Worm (Caenorhabditis elegans) whole organism, L1 larva: Measurements from ENCODE around the gene B0563.8.

Source experiments
- aly-2 ChIP-seq: fragments of 150-350 bp; optimal IDR thresholded peaks from 2 replicates; lab custom pipeline; 2014; ENCODE audit warnings: missing biosample characterization, missing genetic modification characterization
- dsc-1 ChIP-seq: sonication (generic microtip); optimal IDR thresholded peaks from 2 replicates; lab custom pipeline; 2016; ENCODE audit warnings: mild to moderate bottlenecking, missing genetic modification characterization, missing compliant biosample characterization
- hlh-4 ChIP-seq: sonication (generic microtip); optimal IDR thresholded peaks from 2 replicates; lab custom pipeline; 2016; ENCODE audit warnings: mild to moderate bottlenecking, missing genetic modification characterization, missing compliant biosample characterization
- isw-1 ChIP-seq: fragments of 200-800 bp; sonication (Bioruptor generic); IDR thresholded peaks from 2 replicates; pipeline ENCODE4 v1.3.6; 2022; ENCODE audit warnings: missing genetic modification characterization, missing compliant biosample characterization
- lin-13 ChIP-seq: fragments of 150-350 bp; optimal IDR thresholded peaks from 2 replicates; lab custom pipeline; 2014; ENCODE audit warnings: missing biosample characterization, missing genetic modification reagents, missing genetic modification characterization
- lin-39 ChIP-seq: fragments of 150-350 bp; optimal IDR thresholded peaks from 2 replicates; lab custom pipeline; 2014; ENCODE audit warnings: missing biosample characterization, missing genetic modification reagents, missing genetic modification characterization
- nhr-237 ChIP-seq: fragments of 150-350 bp; optimal IDR thresholded peaks from 2 replicates; lab custom pipeline; 2014; ENCODE audit warnings: missing biosample characterization, missing genetic modification characterization
- nhr-76 ChIP-seq: sonication (generic microtip); optimal IDR thresholded peaks from 2 replicates; lab custom pipeline; 2017; ENCODE audit warnings: missing biosample characterization, missing genetic modification characterization
- rnt-1 ChIP-seq: sonication (generic microtip); optimal IDR thresholded peaks from 2 replicates; lab custom pipeline; 2016; ENCODE audit warnings: mild to moderate bottlenecking, missing genetic modification characterization, moderate library complexity, missing compliant biosample characterization
- snu-23 ChIP-seq: sonication (generic microtip); optimal IDR thresholded peaks from 2 replicates; lab custom pipeline; 2016; ENCODE audit warnings: missing genetic modification characterization, missing compliant biosample characterization
- unc-62 ChIP-seq: fragments of 150-350 bp; optimal IDR thresholded peaks from 2 replicates; lab custom pipeline; 2014; ENCODE audit warnings: missing biosample characterization, missing genetic modification reagents, missing genetic modification characterization
- ztf-11 ChIP-seq, 2 experiments: sonication (generic microtip); optimal IDR thresholded peaks; 2 replicates each; lab custom pipeline; 2016 to 2017; ENCODE audit warnings: missing genetic modification characterization in 2 of 2, missing biosample characterization in 1 of 2, missing compliant biosample characterization in 1 of 2

DNA sequence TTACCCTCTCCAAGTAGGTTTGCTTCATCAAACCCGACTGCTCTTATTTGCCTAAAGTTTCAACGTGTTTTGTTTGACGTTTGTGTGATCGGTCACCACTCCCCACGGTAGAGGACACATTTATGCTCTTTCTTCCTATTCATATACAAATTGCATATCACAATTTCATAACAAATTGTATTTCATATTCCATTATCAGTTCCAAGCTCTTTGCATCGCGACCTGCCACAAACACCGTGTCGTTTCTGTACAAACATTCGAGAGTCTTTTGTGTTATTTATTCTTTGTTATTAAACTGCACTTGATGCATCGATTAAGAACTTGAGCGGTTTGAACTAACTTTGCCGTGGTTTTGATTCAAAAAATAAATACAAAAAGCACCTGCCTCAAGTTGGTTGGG lies 35.8 kb upstream of the B0563.8 start:
- no peak for TF ChIP-seq nhr-76
- no peak for TF ChIP-seq dsc-1 (tag; lab: Kevin White, UChicago)
- TF ChIP-seq isw-1 (GFP tag; lab: Robert Waterston, UW) = no peak
- no peak for TF ChIP-seq hlh-4 (tag; lab: Kevin White, UChicago)
- TF ChIP-seq unc-62 (GFP tag; lab: Kevin White, UChicago) = no peak
- TF ChIP-seq ztf-11 (tag; optimal IDR thresholded peaks at IDR 0.05; lab: Kevin White, UChicago) = no peak
- no peak for TF ChIP-seq aly-2
- TF ChIP-seq lin-13 (GFP tag; lab: Kevin White, UChicago) = no peak
- TF ChIP-seq nhr-237 (tag; lab: Kevin White, UChicago) = no peak
- no peak for TF ChIP-seq snu-23 (GFP tag; lab: Kevin White, UChicago)
- no peak for TF ChIP-seq rnt-1
- no peak for TF ChIP-seq lin-39
